Fruit fly (Drosophila melanogaster) whole organism, adult: ENCODE results near the gene Ptpa.

ENCODE experiments used
- CG11617 ChIP-seq: fragments of 200-800 bp; sonication (Bioruptor generic); optimal IDR thresholded peaks from 2 replicates; lab custom pipeline; 2017; ENCODE audit warnings: mild to moderate bottlenecking, missing biosample characterization, missing genetic modification reagents, missing genetic modification characterization
- CG14711 ChIP-seq: fragments of 200-800 bp; sonication (Bioruptor generic); optimal IDR thresholded peaks from 2 replicates; lab custom pipeline; 2018; ENCODE audit warnings: missing biosample characterization, mild to moderate bottlenecking, missing genetic modification characterization, moderate library complexity
- CG33017 ChIP-seq: fragments of 200-800 bp; sonication (Bioruptor generic); optimal IDR thresholded peaks from 2 replicates; lab custom pipeline; 2018; ENCODE audit warnings: missing biosample characterization, mild to moderate bottlenecking, missing genetic modification characterization, moderate library complexity
- CG5204 ChIP-seq: fragments of 200-800 bp; sonication (Bioruptor generic); optimal IDR thresholded peaks from 2 replicates; lab custom pipeline; 2016; ENCODE audit warnings: missing biosample characterization, missing genetic modification characterization
- CG7045 ChIP-seq: fragments of 200-800 bp; sonication (Bioruptor generic); optimal IDR thresholded peaks from 2 replicates; lab custom pipeline; 2017; ENCODE audit warnings: missing biosample characterization, mild to moderate bottlenecking, missing genetic modification characterization
- kay ChIP-seq: fragments of 200-800 bp; sonication (Bioruptor generic); peaks from one replicate; lab custom pipeline; 2016; ENCODE audit warnings: missing biosample characterization, missing genetic modification characterization, borderline replicate concordance
- toe ChIP-seq: fragments of 200-800 bp; sonication (Bioruptor generic); optimal IDR thresholded peaks from 2 replicates; lab custom pipeline; 2016; ENCODE audit warnings: missing biosample characterization, missing genetic modification characterization

DNA sequence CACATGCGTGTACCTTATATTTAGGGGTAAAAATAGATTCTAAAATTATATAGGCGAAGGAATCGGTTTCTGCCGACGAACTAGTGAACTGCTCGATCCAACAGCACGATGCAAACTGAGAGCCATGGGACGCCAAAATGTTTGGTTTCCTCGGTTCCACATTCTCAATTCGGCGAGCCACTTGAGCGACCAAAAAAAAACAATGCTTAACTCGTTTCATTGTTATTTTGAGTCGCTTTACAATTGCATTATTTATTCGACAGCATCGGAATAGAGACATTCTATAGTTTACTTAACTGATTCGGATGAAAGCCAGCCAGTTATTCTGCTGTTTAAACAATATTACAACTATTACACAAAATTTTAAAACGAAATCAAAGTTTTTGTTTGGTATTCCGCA lies 1.2 kb upstream of the Ptpa start, which contains the start of gene CG15412:
- no peak for TF ChIP-seq CG7045 (GFP tag; lab: Kevin White, UChicago)
- no peak for TF ChIP-seq CG14711 (tag; lab: Kevin White, UChicago)
- no peak for TF ChIP-seq toe (GFP tag; lab: Kevin White, UChicago)
- no peak for TF ChIP-seq CG11617 (GFP tag; lab: Kevin White, UChicago)
- no peak for TF ChIP-seq CG33017 (tag; lab: Kevin White, UChicago)
- TF ChIP-seq CG5204 (GFP tag; lab: Kevin White, UChicago): no peak
- TF ChIP-seq kay: no peak
